Worm (Caenorhabditis elegans) whole organism, young adult: Measurements from ENCODE around the gene abhd-12.

Experiments used
- ama-1 ChIP-seq, 3 experiments: fragments of 150-350 bp in 1 of 3; sonication (generic microtip) in 2 of 3; optimal IDR thresholded peaks; 2 replicates each; lab custom pipeline; 2014 to 2018; ENCODE audit warnings: missing biosample characterization in 2 of 3, missing genetic modification characterization in 2 of 3, missing genetic modification reagents in 2 of 3
- cebp-2 ChIP-seq: fragments of 200-800 bp; sonication (Bioruptor generic); IDR thresholded peaks from 2 replicates; pipeline ENCODE4 v1.3.6; 2022; ENCODE audit warnings: missing genetic modification characterization, missing compliant biosample characterization
- ceh-58 ChIP-seq: fragments of 200-800 bp; sonication (Bioruptor generic); IDR thresholded peaks from 2 replicates; pipeline ENCODE4 v1.3.6; 2022; ENCODE audit warnings: missing genetic modification characterization, missing compliant biosample characterization
- lsy-27 ChIP-seq: sonication (generic microtip); optimal IDR thresholded peaks from 2 replicates; lab custom pipeline; 2017; ENCODE audit warnings: missing genetic modification characterization, mild to moderate bottlenecking, missing compliant biosample characterization, antibody characterized with exemption, missing genotype, borderline replicate concordance; ENCODE audit not compliant: insufficient read depth
- pha-4 ChIP-seq: fragments of 150-350 bp; sonication (generic microtip); optimal IDR thresholded peaks from 2 replicates; lab custom pipeline; 2014; ENCODE audit warnings: missing biosample characterization, missing genetic modification reagents, missing genetic modification characterization
- ztf-25 ChIP-seq: fragments of 200-800 bp; sonication (Bioruptor generic); IDR thresholded peaks from 2 replicates; pipeline ENCODE4 v1.3.6; 2022; ENCODE audit warnings: missing genetic modification reagents, missing genetic modification characterization, missing compliant biosample characterization
- ztf-6 ChIP-seq: fragments of 200-800 bp; sonication (Bioruptor generic); IDR thresholded peaks from 2 replicates; pipeline ENCODE4 v1.3.6; 2022; ENCODE audit warnings: missing genetic modification reagents, missing genetic modification characterization, missing compliant biosample characterization

- TF ChIP-seq ama-1 (optimal IDR thresholded peaks at IDR 0.05; lab: Kevin White, UChicago): no peak
- no peak for TF ChIP-seq ama-1 (GFP tag; optimal IDR thresholded peaks at IDR 0.05; lab: Kevin White, UChicago)
- no peak for TF ChIP-seq ceh-58 (GFP tag; lab: Robert Waterston, UW)
- no peak for TF ChIP-seq ztf-6 (GFP tag; lab: Robert Waterston, UW)
- TF ChIP-seq pha-4: no peak
- TF ChIP-seq lsy-27 (tag; lab: Kevin White, UChicago): no peak
- no peak for TF ChIP-seq cebp-2
- TF ChIP-seq ztf-25 (GFP tag; lab: Robert Waterston, UW): no peak
These were observed 29.1 kb upstream of the abhd-12 start, which contains the start of gene F26D11.13 for ce11 chrV:7954552-7954951.
